Worm (Caenorhabditis elegans): ENCODE results near the gene W02F12.8.

W02F12.8 gene

DNA sequence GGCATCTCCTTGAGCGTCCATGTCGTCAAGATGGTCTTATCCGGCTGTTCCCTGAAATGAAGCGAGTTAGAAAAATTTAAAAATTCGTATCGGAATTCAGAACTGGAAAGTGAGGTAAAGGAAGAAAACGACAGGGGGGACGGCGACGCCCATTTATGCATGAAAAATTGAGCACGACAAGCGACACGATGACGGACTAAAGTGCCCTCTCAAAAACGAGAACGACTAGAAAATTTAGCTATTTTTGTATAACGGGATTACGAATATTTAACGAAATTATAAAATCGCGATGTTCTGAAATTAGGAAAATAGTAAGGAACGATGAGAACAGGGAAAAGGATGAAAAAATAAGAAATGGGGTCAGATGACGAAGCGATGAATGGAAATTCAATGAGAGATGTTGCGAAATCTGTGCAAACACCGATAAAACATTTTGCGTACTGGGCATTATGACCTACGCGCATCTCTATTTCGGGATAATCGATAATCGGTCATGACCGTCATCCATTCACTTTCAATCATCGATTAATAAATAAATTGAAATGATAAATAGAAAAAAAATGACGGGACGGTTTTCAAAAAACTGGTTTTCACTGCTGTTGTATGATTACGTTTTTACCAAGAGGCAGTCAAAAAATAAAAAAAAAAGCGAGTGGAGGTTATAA, 38.0 kb downstream of the W02F12.8 start, which contains the start of gene snb-1 (continued):
- TF ChIP-seq hmg-20 (GFP tag; IDR thresholded peaks at IDR 0.05): no peak
- no peak for TF ChIP-seq aptf-2 (GFP tag; conservative IDR thresholded peaks at IDR 0.05)
- TF ChIP-seq let-526 (GFP tag; IDR thresholded peaks at IDR 0.05): no peak
- TF ChIP-seq nhr-80 (tag; optimal IDR thresholded peaks at IDR 0.05): peak; percentile 2
- no peak for TF ChIP-seq ccch-3 (GFP tag; optimal IDR thresholded peaks at IDR 0.05)
- no peak for TF ChIP-seq egl-44 (GFP tag; IDR thresholded peaks at IDR 0.05)
- TF ChIP-seq F23B12.7 (tag; optimal IDR thresholded peaks at IDR 0.05; ENCODE audit: insufficient read depth): peak; percentile 20
- TF ChIP-seq pbrm-1 (GFP tag; IDR thresholded peaks at IDR 0.05): 0 out of 2 replicates have a peak, but pooled peaks have one; percentile 22
- TF ChIP-seq him-1 (tag; optimal IDR thresholded peaks at IDR 0.05): no peak
- TF ChIP-seq lin-40 (tag; optimal IDR thresholded peaks at IDR 0.05): peak; percentile 73
- no peak for TF ChIP-seq dpl-1 (GFP tag; optimal IDR thresholded peaks at IDR 0.05)
- TF ChIP-seq zfh-2 (GFP tag; conservative IDR thresholded peaks at IDR 0.05): no peak
- TF ChIP-seq hlh-26 (GFP tag; conservative IDR thresholded peaks at IDR 0.05): no peak
- TF ChIP-seq F10E7.11 (tag; optimal IDR thresholded peaks at IDR 0.05): no peak
- TF ChIP-seq sdz-38 (tag; optimal IDR thresholded peaks at IDR 0.05): no peak
- TF ChIP-seq Y67H2A.10 (GFP tag; conservative IDR thresholded peaks at IDR 0.05): no peak
- TF ChIP-seq attf-5 (GFP tag; optimal IDR thresholded peaks at IDR 0.05): peak; percentile 97
- peak; percentile 23; the same call in 1 of the 2 replicates for TF ChIP-seq K11D2.4 (GFP tag; IDR thresholded peaks at IDR 0.05)
- TF ChIP-seq lin-54 (GFP tag; optimal IDR thresholded peaks at IDR 0.05): peak; percentile 11
- no peak for TF ChIP-seq F39B2.1 (GFP tag; IDR thresholded peaks at IDR 0.05)
- no peak for TF ChIP-seq snpc-1.1 (tag; optimal IDR thresholded peaks at IDR 0.05; ENCODE audit: insufficient read depth)
- TF ChIP-seq Y53F4B.3 (GFP tag; IDR thresholded peaks at IDR 0.05): no peak
- no peak for TF ChIP-seq nfya-2 (GFP tag; IDR thresholded peaks at IDR 0.05)
- no peak for TF ChIP-seq lag-1 (GFP tag; IDR thresholded peaks at IDR 0.05)
- TF ChIP-seq lsl-1 (GFP tag; optimal IDR thresholded peaks at IDR 0.05): no peak
- no peak for TF ChIP-seq tlf-1 (GFP tag; optimal IDR thresholded peaks at IDR 0.05)
- no peak for TF ChIP-seq bed-2 (GFP tag; IDR thresholded peaks at IDR 0.05)
- no peak for TF ChIP-seq chd-7 (tag; optimal IDR thresholded peaks at IDR 0.05)
- TF ChIP-seq F33H1.4 (GFP tag; IDR thresholded peaks at IDR 0.05): no peak
- TF ChIP-seq egrh-3 (GFP tag; IDR thresholded peaks at IDR 0.05): no peak
- no peak for TF ChIP-seq akir-1 (GFP tag; optimal IDR thresholded peaks at IDR 0.05)
- peak; percentile 66 for TF ChIP-seq athp-1 (tag; optimal IDR thresholded peaks at IDR 0.05)

DNA sequence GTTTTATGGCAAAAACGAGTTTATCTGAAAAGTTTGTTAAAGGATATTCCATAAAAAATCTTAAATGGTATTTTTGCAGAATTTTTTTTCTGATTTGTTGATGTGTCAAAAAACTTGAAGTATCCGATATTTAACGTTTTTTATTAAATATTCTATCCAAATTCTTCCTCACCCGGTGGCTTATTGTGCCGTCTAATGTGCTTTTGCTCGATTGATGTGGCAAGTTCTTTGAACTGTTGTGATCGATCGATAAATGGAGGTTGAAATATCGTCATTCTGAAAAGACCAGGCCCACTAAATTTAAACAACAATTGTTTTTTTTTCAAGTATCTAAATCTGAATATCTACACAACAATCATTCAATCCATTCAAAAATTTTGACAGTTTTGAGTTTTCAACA, 39.4 kb downstream of the W02F12.8 start, which contains the start of gene syx-18:
TSS of gene syx-18 (minus strand) at position 276 of the 400 bp plus-strand sequence.
- peak; percentile 63 for TF ChIP-seq athp-1 (tag; optimal IDR thresholded peaks at IDR 0.05)
- TF ChIP-seq let-607 (tag; optimal IDR thresholded peaks at IDR 0.05): peak in 1 of 2 experiments; percentile 38
- 0 out of 2 replicates have a peak, but pooled peaks have one; percentile 26 for TF ChIP-seq D2030.7 (GFP tag; IDR thresholded peaks at IDR 0.05)
- no peak for TF ChIP-seq hmg-20 (GFP tag; IDR thresholded peaks at IDR 0.05)
- TF ChIP-seq cebp-1 (GFP tag; IDR thresholded peaks at IDR 0.05): no peak
- TF ChIP-seq cebp-1 (tag; optimal IDR thresholded peaks at IDR 0.05): peak; percentile 34
- no peak for TF ChIP-seq ekl-4 (GFP tag; IDR thresholded peaks at IDR 0.05)
- no peak for TF ChIP-seq ztf-18 (tag; optimal IDR thresholded peaks at IDR 0.05)
- peak; percentile 11 for TF ChIP-seq him-1 (tag; optimal IDR thresholded peaks at IDR 0.05)
- no peak for TF ChIP-seq lir-1 (GFP tag; conservative IDR thresholded peaks at IDR 0.05)
- TF ChIP-seq ama-1 (optimal IDR thresholded peaks at IDR 0.05): peak; percentile 18
- peak in 1 of 2 experiments; percentile 49 for TF ChIP-seq ama-1 (GFP tag; optimal IDR thresholded peaks at IDR 0.05)
- TF ChIP-seq atf-7 (tag; optimal IDR thresholded peaks at IDR 0.05): peak; percentile 7
- TF ChIP-seq ceh-79 (tag; optimal IDR thresholded peaks at IDR 0.05): no peak
- peak in 2 of 3 experiments; percentile 33 to 43 for TF ChIP-seq lin-35 (GFP tag; optimal IDR thresholded peaks at IDR 0.05)
- TF ChIP-seq F39B2.1 (GFP tag; IDR thresholded peaks at IDR 0.05): 0 out of 2 replicates have a peak, but pooled peaks have one; percentile 9
- TF ChIP-seq snpc-4 (GFP tag; optimal IDR thresholded peaks at IDR 0.05): no peak
- peak in 1 of 4 experiments; percentile 11 for TF ChIP-seq snpc-4 (tag; optimal IDR thresholded peaks at IDR 0.05)
- TF ChIP-seq madf-10 (tag; optimal IDR thresholded peaks at IDR 0.05): no peak
- TF ChIP-seq F55B11.4 (tag; optimal IDR thresholded peaks at IDR 0.05; ENCODE audit: borderline replicate concordance, insufficient read depth): no peak

Measured in whole organism, young adult.